Worm (Caenorhabditis elegans): ENCODE results near the gene clhm-1.
A peak's percentile ranks its signal among the peaks of the same experiment; 100 is the strongest.

clhm-1 gene

DNA sequence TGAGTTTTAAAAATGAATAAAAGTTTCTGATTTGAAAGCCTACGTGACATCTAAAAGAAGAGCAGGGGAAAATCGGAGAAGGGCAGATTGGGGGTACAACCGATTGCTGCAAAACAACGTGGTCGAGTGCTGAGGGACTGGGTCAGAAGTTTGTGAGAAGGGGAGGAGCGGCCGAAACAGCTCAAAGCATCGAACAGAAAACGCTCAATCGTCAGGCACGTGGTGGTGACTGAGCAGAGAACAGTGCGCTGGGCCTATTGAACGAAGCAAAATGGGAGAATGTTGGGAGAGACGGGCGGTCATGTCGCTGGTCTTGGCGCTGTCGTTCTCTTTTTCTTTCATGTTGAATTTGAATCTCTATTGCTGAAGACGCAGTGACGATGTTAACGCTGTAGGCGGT is 20.4 kb upstream of the clhm-1 start (continued):
- TF ChIP-seq fkh-8 (tag; optimal IDR thresholded peaks at IDR 0.05) (peak; percentile 8), unc-98 (GFP tag; IDR thresholded peaks at IDR 0.05) (no peak), elt-2 (tag; optimal IDR thresholded peaks at IDR 0.05) (no peak), nhr-84 (tag; optimal IDR thresholded peaks at IDR 0.05) (no peak), blmp-1 (tag; optimal IDR thresholded peaks at IDR 0.05) (no peak), nhr-90 (tag; optimal IDR thresholded peaks at IDR 0.05; ENCODE audit: poor library complexity) (peak; percentile 4), hlh-17 (GFP tag; optimal IDR thresholded peaks at IDR 0.05; ENCODE audit: borderline replicate concordance) (no peak), hpl-2 (GFP tag; optimal IDR thresholded peaks at IDR 0.05) (no peak), nhr-71 (tag; optimal IDR thresholded peaks at IDR 0.05) (peak; percentile 78), egl-27 (tag; optimal IDR thresholded peaks at IDR 0.05) (peak in 1 of 2 experiments; percentile 39), ceh-90 (tag; optimal IDR thresholded peaks at IDR 0.05) (no peak), nhr-47 (tag; optimal IDR thresholded peaks at IDR 0.05) (peak; percentile 29), fkh-10 (GFP tag; optimal IDR thresholded peaks at IDR 0.05) (no peak)

DNA sequence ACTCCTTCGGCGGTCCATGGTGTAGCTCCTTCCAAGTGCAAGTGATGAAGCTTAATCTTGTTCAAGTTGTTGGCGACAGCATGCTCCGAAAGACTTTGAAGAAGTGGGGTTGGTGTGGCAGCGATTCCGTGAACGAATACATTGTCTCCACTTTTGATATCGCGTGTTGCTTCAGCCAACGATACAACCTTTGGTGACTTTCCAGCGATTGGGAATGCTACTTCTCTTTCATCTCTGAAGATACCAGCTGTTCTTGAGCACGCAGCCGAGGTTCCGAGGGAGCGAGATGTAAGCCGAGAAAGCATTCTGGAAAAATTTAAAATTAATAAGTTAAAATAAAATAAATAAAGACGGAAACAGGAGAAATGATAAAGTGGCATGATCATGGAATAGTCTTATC is 19.3 kb upstream of the clhm-1 start, which contains the start of gene acer-1:
Gene acer-1, minus strand, starts transcription at position 306 of the 400 bp plus-strand sequence.
- no peak for TF ChIP-seq hlh-4 (tag; optimal IDR thresholded peaks at IDR 0.05)
- peak; percentile 12; the same call in 1 of the 2 replicates for TF ChIP-seq nhr-19 (GFP tag; conservative IDR thresholded peaks at IDR 0.05)
- TF ChIP-seq ceh-88 (GFP tag; IDR thresholded peaks at IDR 0.05) = 0 out of 2 replicates have a peak, but pooled peaks have one; percentile 42
- peak; percentile 75 for TF ChIP-seq nhr-85 (tag)
- no peak for TF ChIP-seq C16A3.4 (tag; optimal IDR thresholded peaks at IDR 0.05)
- TF ChIP-seq nhr-71 (tag; optimal IDR thresholded peaks at IDR 0.05) = peak; percentile 33
- TF ChIP-seq blmp-1 (tag; optimal IDR thresholded peaks at IDR 0.05) = no peak
- no peak for TF ChIP-seq nhr-76 (tag; optimal IDR thresholded peaks at IDR 0.05)
- peak; percentile 28 for TF ChIP-seq rnt-1 (tag; optimal IDR thresholded peaks at IDR 0.05)
- TF ChIP-seq ama-1 (optimal IDR thresholded peaks at IDR 0.05) = peak; percentile 31
- no peak for TF ChIP-seq grh-1 (GFP tag; IDR thresholded peaks at IDR 0.05)
- no peak for TF ChIP-seq unc-62 (GFP tag; optimal IDR thresholded peaks at IDR 0.05)
- no peak for TF ChIP-seq efl-1 (optimal IDR thresholded peaks at IDR 0.05)
- TF ChIP-seq efl-1 (GFP tag; optimal IDR thresholded peaks at IDR 0.05 in 1 of 2) = peak in 1 of 2 experiments; percentile 59
- TF ChIP-seq ceh-63 (GFP tag; optimal IDR thresholded peaks at IDR 0.05) = no peak
- no peak for TF ChIP-seq nhr-11 (tag; optimal IDR thresholded peaks at IDR 0.05)
- TF ChIP-seq sptf-1 (tag; optimal IDR thresholded peaks at IDR 0.05) = no peak
- peak; percentile 46 for TF ChIP-seq ztf-4 (tag; optimal IDR thresholded peaks at IDR 0.05)
- TF ChIP-seq efl-3 (GFP tag; optimal IDR thresholded peaks at IDR 0.05) = no peak

DNA sequence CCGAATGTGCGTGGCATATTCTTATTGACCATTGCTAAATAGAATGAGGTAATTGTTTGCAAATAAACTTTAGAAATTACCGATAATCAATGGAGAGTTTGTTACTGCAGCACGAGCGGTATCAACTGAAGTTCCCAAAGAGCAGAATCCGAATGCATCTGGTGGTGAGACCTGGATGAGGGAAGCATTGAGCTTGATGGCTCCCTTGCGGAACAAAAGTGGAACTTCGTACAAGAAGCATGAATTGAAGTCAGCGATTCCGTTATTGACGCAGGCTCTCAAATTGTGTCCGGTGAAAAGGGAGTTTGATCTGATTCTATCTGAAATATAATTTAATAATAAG is 18.7 kb upstream of the clhm-1 start:
- TF ChIP-seq ceh-82 (tag; optimal IDR thresholded peaks at IDR 0.05) = no peak
- TF ChIP-seq unc-86 (tag; optimal IDR thresholded peaks at IDR 0.05) = no peak
- TF ChIP-seq lsy-2 (tag; optimal IDR thresholded peaks at IDR 0.05) = no peak
- no peak for TF ChIP-seq xbp-1 (tag; optimal IDR thresholded peaks at IDR 0.05)
- TF ChIP-seq egl-13 (tag; optimal IDR thresholded peaks at IDR 0.05) = no peak
- TF ChIP-seq aha-1 (tag; optimal IDR thresholded peaks at IDR 0.05) = no peak
- TF ChIP-seq lin-39 (tag; optimal IDR thresholded peaks at IDR 0.05) = no peak
- no peak for TF ChIP-seq lin-13 (GFP tag; optimal IDR thresholded peaks at IDR 0.05)
- TF ChIP-seq pag-3 (tag; optimal IDR thresholded peaks at IDR 0.05; ENCODE audit: borderline replicate concordance, insufficient read depth) = no peak
- TF ChIP-seq nhr-71 (tag; optimal IDR thresholded peaks at IDR 0.05) = peak; percentile 36
- no peak for TF ChIP-seq fkh-10 (GFP tag; optimal IDR thresholded peaks at IDR 0.05)
- TF ChIP-seq unc-98 (GFP tag; IDR thresholded peaks at IDR 0.05) = no peak
- TF ChIP-seq nhr-20 (tag; optimal IDR thresholded peaks at IDR 0.05) = no peak
- TF ChIP-seq ama-1 (optimal IDR thresholded peaks at IDR 0.05) = peak; percentile 40
- peak; percentile 24 for TF ChIP-seq nhr-47 (tag; optimal IDR thresholded peaks at IDR 0.05)
- peak in 1 of 2 experiments; percentile 35 for TF ChIP-seq lin-35 (GFP tag; optimal IDR thresholded peaks at IDR 0.05)
- peak; percentile 40 for TF ChIP-seq zip-4 (GFP tag; optimal IDR thresholded peaks at IDR 0.05)
- no peak for TF ChIP-seq fkh-4 (tag; optimal IDR thresholded peaks at IDR 0.05; ENCODE audit: borderline replicate concordance)
- no peak for TF ChIP-seq nhr-76 (tag; optimal IDR thresholded peaks at IDR 0.05)
- TF ChIP-seq ztf-4 (tag; optimal IDR thresholded peaks at IDR 0.05) = no peak
- TF ChIP-seq C04F5.9 (tag; optimal IDR thresholded peaks at IDR 0.05) = no peak
- TF ChIP-seq zag-1 (tag; optimal IDR thresholded peaks at IDR 0.05) = no peak
